Worm (Caenorhabditis elegans) whole organism, young adult: ENCODE measurements around the gene his-6.

ENCODE experiments used
- efl-1 ChIP-seq: fragments of 150-350 bp; optimal IDR thresholded peaks from 2 replicates; lab custom pipeline; 2014; ENCODE audit warnings: missing biosample characterization, missing genetic modification reagents, missing genetic modification characterization
- snpc-4 ChIP-seq, 5 experiments: fragments of 150-350 bp in 1 of 5; sonication (generic microtip) in 4 of 5; optimal IDR thresholded peaks; 2 replicates each; lab custom pipeline; 2014 to 2018; ENCODE audit warnings: missing genetic modification characterization in 5 of 5, missing biosample characterization in 3 of 5, antibody characterized with exemption in 2 of 5, mild to moderate bottlenecking in 2 of 5, missing compliant biosample characterization in 2 of 5, missing genotype in 2 of 5, moderate library complexity in 2 of 5, missing genetic modification reagents in 1 of 5

ce11 chrV:8494260-8494939, 40.4 kb downstream of the his-6 start, which contains the start of gene pxn-1:
- TF ChIP-seq efl-1 (no peak), snpc-4 (GFP tag; optimal IDR thresholded peaks at IDR 0.05; lab: Kevin White, UChicago) (no peak), snpc-4 (tag; optimal IDR thresholded peaks at IDR 0.05; lab: Kevin White, UChicago) (no peak)
